Fruit fly (Drosophila melanogaster): Measurements from ENCODE around the gene CG2698.

The CG2698 gene

dm6 chr3R:7995722-7996121 lies 5.6 kb upstream of the CG2698 start, which contains the start of gene Elovl7 (continued):
- TF ChIP-seq Nf-YC (tag; optimal IDR thresholded peaks at IDR 0.05) (no peak), abd-A (tag; optimal IDR thresholded peaks at IDR 0.05) (no peak), CG34224 (GFP tag; IDR thresholded peaks at IDR 0.05; ENCODE audit: partially characterized antibody) (0 out of 3 replicates have a peak, but pooled peaks have one; percentile 23), Eip74EF (GFP tag; optimal IDR thresholded peaks at IDR 0.05) (peak in 1 of 2 experiments; percentile 17), Adf1 (GFP tag; IDR thresholded peaks at IDR 0.05) (peak; percentile 93), HLHmδ (GFP tag; optimal IDR thresholded peaks at IDR 0.05) (no peak), unc-4 (GFP tag; IDR thresholded peaks at IDR 0.05; ENCODE audit: partially characterized antibody) (no peak), mld (GFP tag; IDR thresholded peaks at IDR 0.05; ENCODE audit: partially characterized antibody) (no peak), Ada2b (GFP tag; IDR thresholded peaks at IDR 0.05) (no peak), danr (GFP tag; IDR thresholded peaks at IDR 0.05) (no peak), Bdp1 (GFP tag; optimal IDR thresholded peaks at IDR 0.05) (no peak), fru (optimal IDR thresholded peaks at IDR 0.05) (no peak)

- TF ChIP-seq CG3065 (GFP tag; optimal IDR thresholded peaks at IDR 0.05): no peak
- TF ChIP-seq ase (GFP tag; IDR thresholded peaks at IDR 0.05): no peak
- TF ChIP-seq cas (GFP tag; IDR thresholded peaks at IDR 0.05): no peak
- peak; percentile 27 for TF ChIP-seq Med (GFP tag)
- peak; percentile 57 for TF ChIP-seq pros (GFP tag; optimal IDR thresholded peaks at IDR 0.05)
- no peak for TF ChIP-seq CG2875 (GFP tag; optimal IDR thresholded peaks at IDR 0.05)
- peak; percentile 20 for TF ChIP-seq Deaf1 (tag; optimal IDR thresholded peaks at IDR 0.05)
- peak; percentile 57 for TF ChIP-seq CG12769 (tag; optimal IDR thresholded peaks at IDR 0.05)
- peak; percentile 69 for TF ChIP-seq CG13894 (tag; optimal IDR thresholded peaks at IDR 0.05)
- no peak for TF ChIP-seq HLH4C (GFP tag; IDR thresholded peaks at IDR 0.05; ENCODE audit: partially characterized antibody)
- no peak for TF ChIP-seq otp (GFP tag; IDR thresholded peaks at IDR 0.05)
- no peak for TF ChIP-seq sqz (GFP tag; optimal IDR thresholded peaks at IDR 0.05)
Measured at dm6 chr3R:7998778-7999177, 2.6 kb upstream of the CG2698 start.

- no peak for TF ChIP-seq CG7987 (GFP tag; optimal IDR thresholded peaks at IDR 0.05)
- TF ChIP-seq CG3281 (GFP tag; optimal IDR thresholded peaks at IDR 0.05): no peak
- peak; percentile 50 for TF ChIP-seq CG12659 (GFP tag; optimal IDR thresholded peaks at IDR 0.05)
- TF ChIP-seq CG34422 (GFP tag; IDR thresholded peaks at IDR 0.05): no peak
- TF ChIP-seq CG1602 (GFP tag; optimal IDR thresholded peaks at IDR 0.05): peak; percentile 10
- no peak for TF ChIP-seq CG6254 (GFP tag; optimal IDR thresholded peaks at IDR 0.05)
- no peak for TF ChIP-seq Spps (tag; optimal IDR thresholded peaks at IDR 0.05)
- no peak for TF ChIP-seq Dll (GFP tag; IDR thresholded peaks at IDR 0.05; ENCODE audit: partially characterized antibody)
- TF ChIP-seq sd (tag; optimal IDR thresholded peaks at IDR 0.05): peak; percentile 74
- TF ChIP-seq D19A (tag; optimal IDR thresholded peaks at IDR 0.05): peak; percentile 9
- no peak for TF ChIP-seq Atf3 (GFP tag; optimal IDR thresholded peaks at IDR 0.05)
- TF ChIP-seq en (GFP tag; optimal IDR thresholded peaks at IDR 0.05): no peak
- TF ChIP-seq Camta (GFP tag; optimal IDR thresholded peaks at IDR 0.05): no peak
- no peak for TF ChIP-seq caup (GFP tag; optimal IDR thresholded peaks at IDR 0.05; ENCODE audit: severe bottlenecking)
- TF ChIP-seq Med (GFP tag): peak; percentile 59
- peak; percentile 14 for TF ChIP-seq CG7839 (tag; optimal IDR thresholded peaks at IDR 0.05)
- peak; percentile 56; the same call in 1 of the 2 replicates for TF ChIP-seq MBD-R2 (GFP tag; IDR thresholded peaks at IDR 0.05)
- TF ChIP-seq eve (GFP tag; optimal IDR thresholded peaks at IDR 0.05): no peak
- TF ChIP-seq sisA (GFP tag; IDR thresholded peaks at IDR 0.05): no peak
- peak; percentile 2 for TF ChIP-seq CG30403 (GFP tag; optimal IDR thresholded peaks at IDR 0.05)
- no peak for TF ChIP-seq CG31365 (tag; optimal IDR thresholded peaks at IDR 0.05)
- no peak for TF ChIP-seq Adf1 (GFP tag; IDR thresholded peaks at IDR 0.05)
- TF ChIP-seq CG14441 (GFP tag; IDR thresholded peaks at IDR 0.05): no peak
- TF ChIP-seq her (GFP tag; optimal IDR thresholded peaks at IDR 0.05): no peak
- no peak for TF ChIP-seq CG7963 (GFP tag; IDR thresholded peaks at IDR 0.05; ENCODE audit: partially characterized antibody)
- no peak for TF ChIP-seq Kr (GFP tag; optimal IDR thresholded peaks at IDR 0.05)
- TF ChIP-seq CG2875 (GFP tag; optimal IDR thresholded peaks at IDR 0.05): no peak
Measured at dm6 chr3R:7999530-8000116, 1.7 kb upstream of the CG2698 start, which contains the start of gene PIG-H. Gene PIG-H (plus strand): TSS chr3R:7999832.

Measured in whole organism, embryonic.